Worm (Caenorhabditis elegans) whole organism, young adult: ENCODE measurements around the gene let-767.

ENCODE experiments used
- B0035.1 ChIP-seq: sonication (generic microtip); optimal IDR thresholded peaks from 2 replicates; lab custom pipeline; 2016; ENCODE audit warnings: missing genetic modification characterization, mild to moderate bottlenecking, missing compliant biosample characterization, missing genotype, missing genetic modification reagents
- B0336.3 ChIP-seq: fragments of 200-800 bp; sonication (Bioruptor generic); IDR thresholded peaks from 2 replicates; pipeline ENCODE4 v1.3.6; 2022; ENCODE audit warnings: missing genetic modification characterization, missing compliant biosample characterization
- C06A6.2 ChIP-seq: fragments of 200-800 bp; sonication (Bioruptor generic); conservative IDR thresholded peaks from 2 replicates; pipeline ENCODE4 v1.3.6; 2022; ENCODE audit warnings: missing genetic modification characterization, missing compliant biosample characterization
- F33H1.4 ChIP-seq: fragments of 200-800 bp; sonication (Bioruptor generic); IDR thresholded peaks from 2 replicates; pipeline ENCODE4 v1.3.6; 2022; ENCODE audit warnings: missing genetic modification reagents, missing genetic modification characterization, missing compliant biosample characterization
- F52B5.7 ChIP-seq: sonication (generic microtip); optimal IDR thresholded peaks from 2 replicates; lab custom pipeline; 2016; ENCODE audit warnings: mild to moderate bottlenecking, missing genetic modification characterization, missing compliant biosample characterization
- F55B11.4 ChIP-seq: sonication (generic microtip); optimal IDR thresholded peaks from 2 replicates; lab custom pipeline; 2016; ENCODE audit warnings: missing compliant biosample characterization, missing genetic modification characterization, borderline replicate concordance; ENCODE audit not compliant: insufficient read depth
- F57C9.4 ChIP-seq: sonication (generic microtip); optimal IDR thresholded peaks from 2 replicates; lab custom pipeline; 2017; ENCODE audit warnings: mild to moderate bottlenecking, missing genetic modification characterization, missing compliant biosample characterization
- T26A5.8 ChIP-seq: sonication (generic microtip); optimal IDR thresholded peaks from 2 replicates; lab custom pipeline; 2016; ENCODE audit warnings: missing genetic modification characterization, missing compliant biosample characterization
- Y53F4B.3 ChIP-seq: fragments of 200-800 bp; sonication (Bioruptor generic); IDR thresholded peaks from 2 replicates; pipeline ENCODE4 v1.3.6; 2022; ENCODE audit warnings: missing genetic modification reagents, missing genetic modification characterization, missing compliant biosample characterization
- Y56A3A.18 ChIP-seq: fragments of 200-800 bp; sonication (Bioruptor generic); IDR thresholded peaks from 2 replicates; pipeline ENCODE4 v1.3.6; 2022; ENCODE audit warnings: missing genetic modification reagents, missing genetic modification characterization, missing compliant biosample characterization
- atf-7 ChIP-seq: sonication (generic microtip); optimal IDR thresholded peaks from 2 replicates; lab custom pipeline; 2017; ENCODE audit warnings: mild to moderate bottlenecking, missing genetic modification characterization, missing compliant biosample characterization
- athp-1 ChIP-seq: sonication (generic microtip); optimal IDR thresholded peaks from 2 replicates; lab custom pipeline; 2017; ENCODE audit warnings: mild to moderate bottlenecking, missing genetic modification characterization, missing compliant biosample characterization
- attf-5 ChIP-seq: fragments of 200-800 bp; sonication (Bioruptor generic); optimal IDR thresholded peaks from 2 replicates; lab custom pipeline; 2018; ENCODE audit warnings: mild to moderate bottlenecking, missing genetic modification characterization, missing compliant biosample characterization
- cebp-1 ChIP-seq, 2 experiments: fragments of 200-800 bp in 1 of 2; sonication (Bioruptor generic) in 1 of 2; sonication (generic microtip) in 1 of 2; IDR thresholded peaks in 1 of 2; optimal IDR thresholded peaks in 1 of 2; 2 replicates each; pipeline versions ENCODE4 v1.3.6 to Lab custom; 2017 to 2022; ENCODE audit warnings: missing compliant biosample characterization in 2 of 2, missing genetic modification characterization in 2 of 2, mild to moderate bottlenecking in 1 of 2, missing genetic modification reagents in 1 of 2, moderate library complexity in 1 of 2
- ceh-27 ChIP-seq: fragments of 200-800 bp; sonication (Bioruptor generic); optimal IDR thresholded peaks from 2 replicates; lab custom pipeline; 2018; ENCODE audit warnings: mild to moderate bottlenecking, missing genetic modification characterization, moderate library complexity, missing compliant biosample characterization
- ceh-58 ChIP-seq: fragments of 200-800 bp; sonication (Bioruptor generic); IDR thresholded peaks from 2 replicates; pipeline ENCODE4 v1.3.6; 2022; ENCODE audit warnings: missing genetic modification characterization, missing compliant biosample characterization
- ets-4 ChIP-seq: fragments of 200-800 bp; sonication (Bioruptor generic); optimal IDR thresholded peaks from 2 replicates; lab custom pipeline; 2018; ENCODE audit warnings: mild to moderate bottlenecking, missing genetic modification characterization, missing compliant biosample characterization
- hlh-12 ChIP-seq: sonication (generic microtip); optimal IDR thresholded peaks from 2 replicates; lab custom pipeline; 2016; ENCODE audit warnings: missing genetic modification characterization, missing compliant biosample characterization
- hlh-26 ChIP-seq: fragments of 200-800 bp; sonication (Bioruptor generic); conservative IDR thresholded peaks from 2 replicates; pipeline ENCODE4 v1.3.6; 2022; ENCODE audit warnings: missing genetic modification reagents, missing genetic modification characterization, missing compliant biosample characterization
- hmg-1.2 ChIP-seq: fragments of 200-800 bp; sonication (Bioruptor generic); IDR thresholded peaks from 2 replicates; pipeline ENCODE4 v1.3.6; 2022; ENCODE audit warnings: missing genetic modification reagents, missing genetic modification characterization, missing compliant biosample characterization
- hsf-1 ChIP-seq: fragments of 200-800 bp; sonication (Bioruptor generic); IDR thresholded peaks from 2 replicates; pipeline ENCODE4 v1.3.6; 2022; ENCODE audit warnings: missing genetic modification reagents, missing genetic modification characterization, missing compliant biosample characterization
- lag-1 ChIP-seq: fragments of 200-800 bp; sonication (Bioruptor generic); IDR thresholded peaks from 2 replicates; pipeline ENCODE4 v1.3.6; 2022; ENCODE audit warnings: missing genetic modification reagents, missing genetic modification characterization, missing compliant biosample characterization
- let-526 ChIP-seq: fragments of 200-800 bp; sonication (Bioruptor generic); IDR thresholded peaks from 2 replicates; pipeline ENCODE4 v1.3.6; 2022; ENCODE audit warnings: missing genetic modification reagents, missing genetic modification characterization, missing compliant biosample characterization
- let-607 ChIP-seq, 2 experiments: fragments of 200-800 bp in 1 of 2; sonication (Bioruptor generic) in 1 of 2; sonication (generic microtip) in 1 of 2; optimal IDR thresholded peaks; 2 replicates each; lab custom pipeline; 2016 to 2018; ENCODE audit warnings: mild to moderate bottlenecking in 2 of 2, missing compliant biosample characterization in 2 of 2, missing genetic modification characterization in 2 of 2, moderate library complexity in 2 of 2, missing genotype in 1 of 2
- lin-35 ChIP-seq, 3 experiments: fragments of 150-350 bp in 2 of 3; sonication (generic microtip) in 1 of 3; optimal IDR thresholded peaks; 2 replicates each; lab custom pipeline; 2014 to 2018; ENCODE audit warnings: missing biosample characterization in 3 of 3, missing genetic modification characterization in 3 of 3, missing genetic modification reagents in 3 of 3
- lin-54 ChIP-seq: fragments of 200-800 bp; sonication (Bioruptor generic); optimal IDR thresholded peaks from 2 replicates; lab custom pipeline; 2018; ENCODE audit warnings: mild to moderate bottlenecking, missing genetic modification characterization, missing compliant biosample characterization
- lsl-1 ChIP-seq: fragments of 200-800 bp; sonication (Bioruptor generic); optimal IDR thresholded peaks from 2 replicates; lab custom pipeline; 2018; ENCODE audit warnings: mild to moderate bottlenecking, missing genetic modification characterization, moderate library complexity, missing compliant biosample characterization
- madf-3 ChIP-seq: fragments of 200-800 bp; sonication (Bioruptor generic); IDR thresholded peaks from 2 replicates; pipeline ENCODE4 v1.3.6; 2022; ENCODE audit warnings: missing genetic modification reagents, missing genetic modification characterization, missing compliant biosample characterization
- madf-6 ChIP-seq: fragments of 200-800 bp; sonication (Bioruptor generic); IDR thresholded peaks from 2 replicates; pipeline ENCODE4 v1.3.6; 2022; ENCODE audit warnings: missing genetic modification reagents, missing genetic modification characterization, missing compliant biosample characterization
- madf-8 ChIP-seq: fragments of 200-800 bp; sonication (Bioruptor generic); conservative IDR thresholded peaks from 2 replicates; pipeline ENCODE4 v1.3.6; 2022; ENCODE audit warnings: missing genetic modification reagents, missing genetic modification characterization, missing compliant biosample characterization
- mxl-1 ChIP-seq: sonication (generic microtip); optimal IDR thresholded peaks from 2 replicates; lab custom pipeline; 2016; ENCODE audit warnings: missing genetic modification characterization, missing compliant biosample characterization
- nhr-179 ChIP-seq: sonication (generic microtip); optimal IDR thresholded peaks from 2 replicates; lab custom pipeline; 2016; ENCODE audit warnings: mild to moderate bottlenecking, missing genetic modification characterization, missing compliant biosample characterization
- sdz-38 ChIP-seq: sonication (generic microtip); optimal IDR thresholded peaks from 2 replicates; lab custom pipeline; 2016; ENCODE audit warnings: missing genotype, missing genetic modification characterization, missing compliant biosample characterization
- snpc-1.3 ChIP-seq: sonication (generic microtip); optimal IDR thresholded peaks from 2 replicates; lab custom pipeline; 2017; ENCODE audit warnings: missing genetic modification characterization, mild to moderate bottlenecking, missing compliant biosample characterization, antibody characterized with exemption, moderate library complexity, missing genotype, missing genetic modification reagents; ENCODE audit not compliant: insufficient read depth
- snpc-3.4 ChIP-seq: sonication (generic microtip); optimal IDR thresholded peaks from 2 replicates; lab custom pipeline; 2017; ENCODE audit warnings: missing genetic modification characterization, mild to moderate bottlenecking, missing compliant biosample characterization, antibody characterized with exemption, moderate library complexity, missing genotype, missing genetic modification reagents
- sptf-2 ChIP-seq: fragments of 200-800 bp; sonication (Bioruptor generic); optimal IDR thresholded peaks from 2 replicates; lab custom pipeline; 2018; ENCODE audit warnings: mild to moderate bottlenecking, missing genetic modification characterization, missing compliant biosample characterization
- unc-62 ChIP-seq: fragments of 150-350 bp; optimal IDR thresholded peaks from 2 replicates; lab custom pipeline; 2014; ENCODE audit warnings: missing biosample characterization, missing genetic modification reagents, missing genetic modification characterization
- ztf-28 ChIP-seq: fragments of 200-800 bp; sonication (Bioruptor generic); IDR thresholded peaks from 2 replicates; pipeline ENCODE4 v1.3.6; 2022; ENCODE audit warnings: missing genetic modification reagents, missing genetic modification characterization, missing compliant biosample characterization
- ztf-6 ChIP-seq: fragments of 200-800 bp; sonication (Bioruptor generic); IDR thresholded peaks from 2 replicates; pipeline ENCODE4 v1.3.6; 2022; ENCODE audit warnings: missing genetic modification reagents, missing genetic modification characterization, missing compliant biosample characterization

let-767 gene

ce11 chrIII:6341878-6342453, 2.2 kb upstream of the let-767 start, which contains the start of gene rpn-13:
TSS of gene rpn-13 (minus strand) at chrIII:6341928.
- TF ChIP-seq lin-35 (GFP tag; optimal IDR thresholded peaks at IDR 0.05; lab: Kevin White, UChicago) (no peak), unc-62 (GFP tag; lab: Kevin White, UChicago) (no peak), mxl-1 (no peak), madf-6 (0 out of 2 replicates have a peak, but pooled peaks have one; percentile 22), attf-5 (GFP tag; lab: Kevin White, UChicago) (peak; percentile 49), atf-7 (tag; lab: Kevin White, UChicago) (no peak), cebp-1 (GFP tag; IDR thresholded peaks at IDR 0.05; lab: Robert Waterston, UW) (no peak), cebp-1 (tag; optimal IDR thresholded peaks at IDR 0.05; lab: Kevin White, UChicago) (peak; percentile 20), snpc-1.3 (peak; percentile 28), B0336.3 (GFP tag; lab: Robert Waterston, UW) (no peak), C06A6.2 (GFP tag; lab: Robert Waterston, UW) (no peak), lsl-1 (GFP tag; lab: Kevin White, UChicago) (peak; percentile 73), Y56A3A.18 (GFP tag; lab: Robert Waterston, UW) (no peak)

ce11 chrIII:6337730-6338129, 2.0 kb downstream of the let-767 start:
- TF ChIP-seq madf-8 (GFP tag; lab: Robert Waterston, UW) (peak; percentile 41; the same call in 1 of the 2 replicates), madf-6 (peak; percentile 69)

DNA sequence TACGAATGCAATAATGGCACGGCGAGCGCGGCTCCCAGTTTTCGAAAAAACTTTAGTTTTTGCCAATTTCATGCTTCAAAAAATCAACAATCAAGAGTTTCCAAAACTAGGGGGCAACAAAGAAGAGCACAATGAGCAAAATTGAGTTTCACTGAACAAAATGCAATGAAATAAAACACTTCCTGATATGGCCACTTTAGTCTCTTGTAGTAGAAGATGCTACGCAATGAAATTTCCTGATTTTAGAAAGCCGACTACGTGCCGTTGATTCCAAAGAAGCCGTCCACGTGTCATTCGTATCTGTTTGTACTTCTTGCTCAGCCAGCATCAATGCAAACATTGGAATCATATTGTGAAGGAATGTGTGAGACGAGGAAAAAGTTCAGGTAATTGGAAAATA, 5.4 kb downstream of the let-767 start:
- TF ChIP-seq lag-1 (GFP tag; lab: Robert Waterston, UW) (no peak), lsl-1 (GFP tag; lab: Kevin White, UChicago) (no peak), ets-4 (GFP tag; lab: Kevin White, UChicago) (no peak), athp-1 (tag; lab: Kevin White, UChicago) (no peak), Y53F4B.3 (GFP tag; lab: Robert Waterston, UW) (no peak)

DNA sequence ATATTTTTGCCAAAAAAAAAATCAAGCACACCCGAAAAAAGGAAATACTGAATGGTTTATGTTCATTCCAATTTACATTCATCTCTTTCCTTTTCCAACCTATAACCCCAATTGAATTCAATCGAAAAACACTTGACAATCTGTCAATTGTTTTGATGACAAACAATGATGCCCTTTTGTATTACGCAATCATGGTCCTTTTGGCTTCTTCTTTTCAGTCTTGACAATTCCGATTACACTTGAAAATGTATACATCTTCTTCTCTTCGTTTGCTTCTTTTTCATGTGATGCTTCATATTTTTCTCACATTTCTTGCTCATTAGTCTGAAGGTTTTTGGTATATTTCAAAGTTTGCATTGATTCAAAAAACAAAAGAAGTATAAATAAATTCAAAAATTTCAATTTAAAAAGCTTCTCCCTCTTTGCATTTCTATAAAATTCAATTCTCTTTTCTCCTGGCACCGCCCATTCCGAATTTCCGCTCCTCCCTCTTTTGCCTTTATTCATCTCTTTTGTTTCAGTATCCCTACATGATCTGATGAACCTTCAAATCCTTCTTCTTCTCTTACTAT, 8.5 kb downstream of the let-767 start, which contains the start of gene C56G2.4:
TSS of gene C56G2.4 (plus strand) at position 522 of the 572 bp plus-strand sequence.
- TF ChIP-seq hsf-1 (GFP tag; lab: Robert Waterston, UW) = no peak
- no peak for TF ChIP-seq snpc-3.4
- TF ChIP-seq lag-1 (GFP tag; lab: Robert Waterston, UW) = no peak
- no peak for TF ChIP-seq F33H1.4 (GFP tag; lab: Robert Waterston, UW)
- no peak for TF ChIP-seq hmg-1.2 (GFP tag; lab: Robert Waterston, UW)
- no peak for TF ChIP-seq lin-35 (GFP tag; optimal IDR thresholded peaks at IDR 0.05; lab: Kevin White, UChicago)
- TF ChIP-seq F55B11.4 (tag; lab: Kevin White, UChicago) = no peak
- no peak for TF ChIP-seq sptf-2 (GFP tag; lab: Kevin White, UChicago)
- no peak for TF ChIP-seq Y53F4B.3 (GFP tag; lab: Robert Waterston, UW)
- TF ChIP-seq lin-54 (GFP tag; lab: Kevin White, UChicago) = no peak
- TF ChIP-seq hlh-12 (tag; lab: Kevin White, UChicago) = no peak
- no peak for TF ChIP-seq C06A6.2 (GFP tag; lab: Robert Waterston, UW)
- no peak for TF ChIP-seq ceh-27 (GFP tag; lab: Kevin White, UChicago)

DNA sequence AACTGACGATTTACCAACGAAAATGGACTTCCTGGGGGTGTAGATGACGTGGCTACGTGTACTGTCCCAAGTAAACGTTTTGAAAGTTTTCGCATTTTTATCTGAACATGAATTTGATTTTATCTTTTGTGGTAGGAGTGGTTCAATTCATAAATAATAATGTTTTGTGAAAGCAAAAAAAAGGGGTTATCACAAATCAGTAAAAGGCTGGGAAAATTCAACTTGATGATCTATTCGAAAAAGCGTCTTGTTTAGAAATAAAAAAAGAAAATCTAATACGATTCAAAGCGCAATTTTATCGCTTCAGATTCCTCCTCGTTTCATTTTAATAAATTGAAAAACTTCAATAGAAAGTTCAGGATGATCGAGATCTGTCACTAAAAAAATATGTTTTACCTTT, 15.6 kb downstream of the let-767 start, which contains the start of gene C56G2.5:
TSS of gene C56G2.5 (minus strand) at position 101 of the 400 bp plus-strand sequence.
- TF ChIP-seq madf-6 (no peak), snpc-3.4 (no peak), mxl-1 (no peak), nhr-179 (tag; lab: Kevin White, UChicago) (no peak), ztf-6 (GFP tag; lab: Robert Waterston, UW) (no peak), atf-7 (tag; lab: Kevin White, UChicago) (no peak), hlh-26 (GFP tag; lab: Robert Waterston, UW) (no peak), let-607 (tag; optimal IDR thresholded peaks at IDR 0.05; lab: Kevin White, UChicago) (no peak), let-526 (no peak), madf-3 (GFP tag; lab: Robert Waterston, UW) (no peak), F57C9.4 (tag; lab: Kevin White, UChicago) (no peak), ztf-28 (GFP tag; lab: Robert Waterston, UW) (no peak), F52B5.7 (tag; lab: Kevin White, UChicago) (no peak), sdz-38 (no peak), B0035.1 (tag; lab: Kevin White, UChicago) (no peak), ceh-58 (GFP tag; lab: Robert Waterston, UW) (no peak), T26A5.8 (tag; lab: Kevin White, UChicago) (no peak)
